Fruit fly (Drosophila melanogaster): ENCODE results near the gene CG12224.

- TF ChIP-seq foxo (GFP tag; optimal IDR thresholded peaks at IDR 0.05) (no peak), fru (GFP tag; optimal IDR thresholded peaks at IDR 0.05) (no peak), Dfd (GFP tag; optimal IDR thresholded peaks at IDR 0.05) (no peak), HLH106 (tag; optimal IDR thresholded peaks at IDR 0.05) (no peak), psq (GFP tag; optimal IDR thresholded peaks at IDR 0.05) (no peak), woc (GFP tag; optimal IDR thresholded peaks at IDR 0.05) (no peak), Abd-B (GFP tag; optimal IDR thresholded peaks at IDR 0.05) (no peak), OdsH (GFP tag; optimal IDR thresholded peaks at IDR 0.05) (no peak)
Observed at dm6 chr3R:12005417-12005816, 23.6 kb upstream of the CG12224 start, which contains the start of gene Tk.

All from whole organism, wandering third instar larva.